Worm (Caenorhabditis elegans) whole organism, L3 larva: ENCODE data around the gene F10C2.5.

Experiments used
- R02D3.7 ChIP-seq: fragments of 150-350 bp; optimal IDR thresholded peaks from 2 replicates; lab custom pipeline; 2014; ENCODE audit warnings: missing biosample characterization, missing genetic modification characterization
- ZK546.5 ChIP-seq: sonication (generic microtip); optimal IDR thresholded peaks from 2 replicates; lab custom pipeline; 2017; ENCODE audit warnings: missing biosample characterization, missing genetic modification characterization
- aly-2 ChIP-seq: fragments of 150-350 bp; optimal IDR thresholded peaks from 2 replicates; lab custom pipeline; 2014; ENCODE audit warnings: missing biosample characterization, missing genetic modification characterization
- ama-1 ChIP-seq: fragments of 150-350 bp; optimal IDR thresholded peaks from 2 replicates; lab custom pipeline; 2018
- fos-1 ChIP-seq: fragments of 150-350 bp; optimal IDR thresholded peaks from 2 replicates; lab custom pipeline; 2014; ENCODE audit warnings: missing biosample characterization, missing genetic modification characterization
- jun-1 ChIP-seq: fragments of 150-350 bp; optimal IDR thresholded peaks from 2 replicates; lab custom pipeline; 2014; ENCODE audit warnings: missing biosample characterization, missing genetic modification reagents, missing genetic modification characterization
- pqm-1 ChIP-seq: fragments of 150-350 bp; optimal IDR thresholded peaks from 2 replicates; lab custom pipeline; 2017; ENCODE audit warnings: missing biosample characterization, missing genetic modification characterization, inconsistent platforms
- skn-1 ChIP-seq: fragments of 150-350 bp; optimal IDR thresholded peaks from 2 replicates; lab custom pipeline; 2014; ENCODE audit warnings: missing biosample characterization, missing genetic modification characterization
- zag-1 ChIP-seq: fragments of 150-350 bp; optimal IDR thresholded peaks from 2 replicates; lab custom pipeline; 2014; ENCODE audit warnings: missing biosample characterization, missing genetic modification characterization

F10C2.5 gene

ce11 chrV:12098123-12098522, 52.9 kb downstream of the F10C2.5 start, which contains the start of gene nhr-209:
nhr-209 (plus strand) TSS chrV:12098149.
- TF ChIP-seq aly-2 (tag; lab: Kevin White, UChicago) (no peak), R02D3.7 (no peak), skn-1 (tag; lab: Kevin White, UChicago) (no peak), ama-1 (lab: Kevin White, UChicago) (no peak), fos-1 (tag; lab: Kevin White, UChicago) (no peak), zag-1 (tag; lab: Kevin White, UChicago) (no peak), ZK546.5 (tag; lab: Kevin White, UChicago) (no peak), pqm-1 (no peak), jun-1 (tag; lab: Kevin White, UChicago) (no peak)
